Fruit fly (Drosophila melanogaster) whole organism: ENCODE results near the gene CG42305.

ENCODE experiments used
- CG8478 ChIP-seq: fragments of >200 bp; optimal IDR thresholded peaks from 2 replicates; lab custom pipeline; 2018; ENCODE audit warnings: inconsistent platforms
- Dll ChIP-seq: fragments of >200 bp; optimal IDR thresholded peaks from 2 replicates; lab custom pipeline; 2017
- pan ChIP-seq: fragments of >200 bp; optimal IDR thresholded peaks from 2 replicates; lab custom pipeline; 2017
- psq ChIP-seq: fragments of >200 bp; optimal IDR thresholded peaks from 2 replicates; lab custom pipeline; 2017
- usp ChIP-seq: fragments of >200 bp; optimal IDR thresholded peaks from 2 replicates; lab custom pipeline; 2017; ENCODE audit warnings: missing biosample characterization, missing genetic modification characterization, mixed read lengths

DNA sequence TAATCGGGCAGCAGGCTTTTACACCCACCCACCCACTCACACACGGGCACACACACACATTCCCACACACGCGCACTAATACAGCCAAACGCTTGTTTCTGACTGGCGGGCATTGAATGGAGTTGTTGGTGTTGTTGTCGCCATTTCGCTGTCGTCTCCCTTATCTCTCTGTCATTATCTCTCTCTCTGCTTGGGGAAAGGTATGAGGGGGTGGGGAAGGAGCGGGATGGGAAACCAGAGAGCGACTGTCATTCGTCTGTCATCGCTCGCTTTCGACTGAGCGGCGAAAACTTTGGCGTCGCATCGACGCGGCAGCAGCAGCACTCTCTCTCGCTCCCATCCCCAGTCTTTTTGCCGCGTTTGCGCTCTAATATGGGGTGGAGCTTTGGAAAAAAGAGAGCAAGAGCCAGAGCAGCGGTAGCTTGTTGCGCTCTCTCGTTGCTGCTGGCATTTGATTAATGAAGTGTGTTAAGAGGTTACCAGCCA, 16.5 kb upstream of the CG42305 start:
- TF ChIP-seq pan (lab: Kevin White, UChicago): no peak
- no peak for TF ChIP-seq CG8478 (lab: Kevin White, UChicago)
- TF ChIP-seq usp (GFP tag; lab: Kevin White, UChicago): no peak
- TF ChIP-seq psq (lab: Kevin White, UChicago): no peak
- TF ChIP-seq Dll (lab: Kevin White, UChicago): peak; percentile 87
